Worm (Caenorhabditis elegans) whole organism, late embryonic: Measurements from ENCODE around the gene C36C5.12.

ENCODE experiments used
- C38D4.7 ChIP-seq: fragments of 200-800 bp; sonication (Bioruptor generic); optimal IDR thresholded peaks from 2 replicates; lab custom pipeline; 2018; ENCODE audit warnings: mild to moderate bottlenecking, missing genetic modification characterization, moderate library complexity, missing compliant biosample characterization
- K02D7.2 ChIP-seq: sonication (generic microtip); optimal IDR thresholded peaks from 2 replicates; lab custom pipeline; 2017; ENCODE audit warnings: mild to moderate bottlenecking, missing genetic modification characterization, missing compliant biosample characterization
- T23F11.4 ChIP-seq: fragments of 200-800 bp; sonication (Bioruptor generic); optimal IDR thresholded peaks from 2 replicates; lab custom pipeline; 2018; ENCODE audit warnings: mild to moderate bottlenecking, missing genetic modification characterization, missing compliant biosample characterization
- Y22D7AL.16 ChIP-seq: sonication (generic microtip); optimal IDR thresholded peaks from 2 replicates; lab custom pipeline; 2016; ENCODE audit warnings: missing genetic modification characterization, missing compliant biosample characterization
- ceh-14 ChIP-seq: sonication (generic microtip); optimal IDR thresholded peaks from 2 replicates; lab custom pipeline; 2016; ENCODE audit warnings: missing genotype, missing genetic modification characterization, missing compliant biosample characterization
- ceh-18 ChIP-seq: sonication (generic microtip); optimal IDR thresholded peaks from 2 replicates; lab custom pipeline; 2016; ENCODE audit warnings: missing genetic modification characterization, missing compliant biosample characterization
- ceh-19 ChIP-seq: fragments of 200-800 bp; sonication (Bioruptor generic); optimal IDR thresholded peaks from 2 replicates; lab custom pipeline; 2018; ENCODE audit warnings: mild to moderate bottlenecking, missing genetic modification characterization, missing compliant biosample characterization
- ceh-24 ChIP-seq: sonication (generic microtip); optimal IDR thresholded peaks from 2 replicates; lab custom pipeline; 2016; ENCODE audit warnings: mild to moderate bottlenecking, missing genetic modification characterization, missing compliant biosample characterization
- ceh-31 ChIP-seq: sonication (generic microtip); optimal IDR thresholded peaks from 2 replicates; lab custom pipeline; 2016; ENCODE audit warnings: missing genetic modification characterization, missing compliant biosample characterization
- ceh-34 ChIP-seq: sonication (generic microtip); optimal IDR thresholded peaks from 2 replicates; lab custom pipeline; 2016; ENCODE audit warnings: mild to moderate bottlenecking, missing genetic modification characterization, missing compliant biosample characterization
- ceh-45 ChIP-seq: fragments of 200-800 bp; sonication (Bioruptor generic); IDR thresholded peaks from 2 replicates; pipeline ENCODE4 v1.3.6; 2022; ENCODE audit warnings: missing genetic modification reagents, missing genetic modification characterization, missing compliant biosample characterization
- ceh-48 ChIP-seq: sonication (generic microtip); optimal IDR thresholded peaks from 2 replicates; lab custom pipeline; 2016; ENCODE audit warnings: missing genetic modification characterization, inconsistent platforms, missing compliant biosample characterization
- ceh-6 ChIP-seq: fragments of 200-800 bp; sonication (Bioruptor generic); optimal IDR thresholded peaks from 2 replicates; lab custom pipeline; 2018; ENCODE audit warnings: mild to moderate bottlenecking, missing genetic modification characterization, missing compliant biosample characterization
- ceh-9 ChIP-seq: sonication (generic microtip); optimal IDR thresholded peaks from 2 replicates; lab custom pipeline; 2016; ENCODE audit warnings: mild to moderate bottlenecking, missing genetic modification characterization, inconsistent platforms, missing compliant biosample characterization
- che-1 ChIP-seq: sonication (generic microtip); optimal IDR thresholded peaks from 2 replicates; lab custom pipeline; 2016; ENCODE audit warnings: mild to moderate bottlenecking, missing genetic modification characterization, missing compliant biosample characterization
- dve-1 ChIP-seq: sonication (generic microtip); optimal IDR thresholded peaks from 2 replicates; lab custom pipeline; 2017; ENCODE audit warnings: antibody characterized with exemption, mild to moderate bottlenecking, missing genetic modification characterization, missing compliant biosample characterization
- elt-2 ChIP-seq: sonication (generic microtip); optimal IDR thresholded peaks from 2 replicates; lab custom pipeline; 2016; ENCODE audit warnings: missing genetic modification reagents, missing genetic modification characterization, missing compliant biosample characterization
- fax-1 ChIP-seq: sonication (generic microtip); optimal IDR thresholded peaks from 2 replicates; lab custom pipeline; 2016; ENCODE audit warnings: missing genotype, missing genetic modification characterization, missing compliant biosample characterization
- fkh-6 ChIP-seq: sonication (generic microtip); optimal IDR thresholded peaks from 2 replicates; lab custom pipeline; 2016; ENCODE audit warnings: missing genetic modification characterization, missing compliant biosample characterization
- gmeb-2 ChIP-seq: sonication (generic microtip); optimal IDR thresholded peaks from 2 replicates; lab custom pipeline; 2016; ENCODE audit warnings: missing genetic modification characterization, inconsistent platforms, missing compliant biosample characterization
- hlh-8 ChIP-seq: sonication (generic microtip); optimal IDR thresholded peaks from 2 replicates; lab custom pipeline; 2016; ENCODE audit warnings: missing genotype, missing genetic modification characterization, missing compliant biosample characterization
- lin-11 ChIP-seq: fragments of 200-800 bp; sonication (Bioruptor generic); optimal IDR thresholded peaks from 2 replicates; lab custom pipeline; 2018; ENCODE audit warnings: mild to moderate bottlenecking, missing genetic modification characterization, missing compliant biosample characterization
- mec-3 ChIP-seq: sonication (generic microtip); optimal IDR thresholded peaks from 2 replicates; lab custom pipeline; 2016; ENCODE audit warnings: borderline replicate concordance, missing genetic modification characterization, missing compliant biosample characterization
- nfya-1 ChIP-seq: sonication (generic microtip); optimal IDR thresholded peaks from 2 replicates; lab custom pipeline; 2017; ENCODE audit warnings: missing genetic modification characterization, mild to moderate bottlenecking, missing compliant biosample characterization, antibody characterized with exemption, moderate library complexity
- nhr-11 ChIP-seq: fragments of 150-350 bp; optimal IDR thresholded peaks from 2 replicates; lab custom pipeline; 2014; ENCODE audit warnings: missing biosample characterization, missing genetic modification characterization
- npax-4 ChIP-seq: sonication (generic microtip); optimal IDR thresholded peaks from 2 replicates; lab custom pipeline; 2016; ENCODE audit warnings: missing genetic modification characterization, missing compliant biosample characterization
- pax-1 ChIP-seq: fragments of 150-350 bp; optimal IDR thresholded peaks from 2 replicates; lab custom pipeline; 2014; ENCODE audit warnings: missing biosample characterization, missing genetic modification characterization
- pha-4 ChIP-seq: fragments of 150-350 bp; optimal IDR thresholded peaks from 2 replicates; lab custom pipeline; 2018; ENCODE audit warnings: missing biosample characterization, missing genetic modification reagents, missing genetic modification characterization
- pqm-1 ChIP-seq: sonication (generic microtip); optimal IDR thresholded peaks from 2 replicates; lab custom pipeline; 2016; ENCODE audit warnings: missing genetic modification characterization, missing compliant biosample characterization
- pros-1 ChIP-seq: fragments of 150-350 bp; optimal IDR thresholded peaks from 2 replicates; lab custom pipeline; 2014; ENCODE audit warnings: missing biosample characterization, missing genetic modification reagents, missing genetic modification characterization
- ref-2 ChIP-seq: sonication (generic microtip); optimal IDR thresholded peaks from 2 replicates; lab custom pipeline; 2016; ENCODE audit warnings: missing genetic modification characterization, missing compliant biosample characterization
- sdc-2 ChIP-seq: sonication (generic microtip); optimal IDR thresholded peaks from 2 replicates; lab custom pipeline; 2016; ENCODE audit warnings: missing genotype, missing genetic modification characterization, missing compliant biosample characterization
- sox-2 ChIP-seq: fragments of 200-800 bp; sonication (Bioruptor generic); IDR thresholded peaks from 2 replicates; pipeline ENCODE4 v1.3.6; 2022; ENCODE audit warnings: missing genetic modification reagents, missing genetic modification characterization, missing compliant biosample characterization
- sox-4 ChIP-seq: sonication (generic microtip); optimal IDR thresholded peaks from 2 replicates; lab custom pipeline; 2017; ENCODE audit warnings: mild to moderate bottlenecking, missing genetic modification characterization, inconsistent platforms, missing compliant biosample characterization
- syd-9 ChIP-seq: sonication (generic microtip); optimal IDR thresholded peaks from 2 replicates; lab custom pipeline; 2016; ENCODE audit warnings: mild to moderate bottlenecking, missing genetic modification characterization, moderate library complexity, missing compliant biosample characterization
- tbx-2 ChIP-seq: sonication (generic microtip); optimal IDR thresholded peaks from 2 replicates; lab custom pipeline; 2016; ENCODE audit warnings: missing genetic modification characterization, missing compliant biosample characterization
- tbx-7 ChIP-seq: sonication (generic microtip); optimal IDR thresholded peaks from 2 replicates; lab custom pipeline; 2016; ENCODE audit warnings: missing genotype, missing genetic modification characterization, missing compliant biosample characterization
- ttx-3 ChIP-seq: sonication (generic microtip); optimal IDR thresholded peaks from 2 replicates; lab custom pipeline; 2016; ENCODE audit warnings: missing genetic modification reagents, missing genetic modification characterization, missing compliant biosample characterization
- unc-55 ChIP-seq: sonication (generic microtip); optimal IDR thresholded peaks from 2 replicates; lab custom pipeline; 2017; ENCODE audit warnings: missing biosample characterization, missing genetic modification reagents, missing genetic modification characterization
- unc-86 ChIP-seq: sonication (generic microtip); optimal IDR thresholded peaks from 2 replicates; lab custom pipeline; 2016; ENCODE audit warnings: missing genetic modification characterization, missing compliant biosample characterization
- zip-5 ChIP-seq: sonication (generic microtip); optimal IDR thresholded peaks from 2 replicates; lab custom pipeline; 2016; ENCODE audit warnings: missing genetic modification characterization, missing compliant biosample characterization

C36C5.12 gene

DNA sequence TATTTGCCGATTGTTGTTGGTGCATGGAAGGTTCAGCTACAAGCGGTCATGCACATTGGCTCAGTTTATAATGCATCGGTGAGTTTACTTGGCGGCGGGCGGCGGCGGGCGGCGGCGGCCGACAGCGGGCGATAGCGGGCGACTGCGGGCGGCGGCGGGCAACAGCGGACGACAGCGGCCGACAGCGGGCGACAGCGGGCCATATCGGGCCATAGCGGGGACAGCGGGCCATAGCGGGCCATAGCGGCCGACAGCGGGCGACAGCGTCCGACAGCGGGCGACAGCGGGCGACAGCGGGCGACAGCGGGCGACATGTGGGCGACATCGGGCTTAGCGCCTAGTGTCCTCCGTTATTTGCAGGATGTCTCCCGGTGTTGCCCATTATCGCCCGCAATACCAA is 27.0 kb downstream of the C36C5.12 start:
- no peak for TF ChIP-seq ceh-14 (tag; lab: Kevin White, UChicago)
- no peak for TF ChIP-seq ceh-31 (tag; lab: Kevin White, UChicago)
- no peak for TF ChIP-seq C38D4.7
- no peak for TF ChIP-seq ttx-3
- no peak for TF ChIP-seq syd-9 (tag; lab: Kevin White, UChicago)
- TF ChIP-seq nhr-11 (tag; lab: Kevin White, UChicago) = no peak
- no peak for TF ChIP-seq ceh-45 (GFP tag; lab: Robert Waterston, UW)
- no peak for TF ChIP-seq Y22D7AL.16 (tag; lab: Kevin White, UChicago)
- no peak for TF ChIP-seq T23F11.4 (GFP tag; lab: Kevin White, UChicago)
- no peak for TF ChIP-seq ref-2 (tag; lab: Kevin White, UChicago)
- no peak for TF ChIP-seq K02D7.2 (tag; lab: Kevin White, UChicago)
- no peak for TF ChIP-seq npax-4
- no peak for TF ChIP-seq pros-1 (tag; lab: Kevin White, UChicago)
- TF ChIP-seq gmeb-2 (tag; lab: Kevin White, UChicago) = no peak
- no peak for TF ChIP-seq ceh-9 (tag; lab: Kevin White, UChicago)
- no peak for TF ChIP-seq tbx-2 (tag; lab: Kevin White, UChicago)
- TF ChIP-seq pqm-1 (tag; lab: Kevin White, UChicago) = no peak
- TF ChIP-seq ceh-34 (tag; lab: Kevin White, UChicago) = no peak

DNA sequence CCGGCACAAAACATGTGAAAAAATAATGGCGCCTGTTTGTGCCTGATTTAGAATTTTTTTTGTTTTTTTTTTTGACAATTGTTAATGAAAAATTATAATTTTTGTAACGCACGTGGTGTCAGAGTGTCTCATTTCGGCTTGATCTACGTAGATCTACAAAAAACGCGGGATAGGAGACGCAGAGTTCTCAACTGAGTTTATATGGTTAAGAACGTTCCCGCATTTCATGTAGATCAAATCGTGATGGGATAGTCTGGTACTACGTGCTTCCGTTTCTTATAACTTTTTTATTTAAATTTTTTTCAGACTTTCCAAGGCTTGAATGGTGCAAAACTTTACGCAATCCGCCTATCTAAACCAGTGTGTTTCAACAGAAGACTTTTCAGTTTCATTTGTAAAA is 30.3 kb downstream of the C36C5.12 start, which contains the start of gene tat-6:
tat-6 (plus strand) TSS at position 301 of the 400 bp plus-strand sequence.
- no peak for TF ChIP-seq sdc-2 (tag; lab: Kevin White, UChicago)
- TF ChIP-seq fax-1 = no peak
- no peak for TF ChIP-seq sox-4 (tag; lab: Kevin White, UChicago)
- no peak for TF ChIP-seq ceh-18
- TF ChIP-seq ref-2 (tag; lab: Kevin White, UChicago) = no peak
- no peak for TF ChIP-seq pha-4 (tag; lab: Kevin White, UChicago)
- no peak for TF ChIP-seq ceh-19 (GFP tag; lab: Kevin White, UChicago)
- no peak for TF ChIP-seq npax-4
- TF ChIP-seq elt-2 (tag; lab: Kevin White, UChicago) = no peak
- no peak for TF ChIP-seq nfya-1
- TF ChIP-seq ceh-45 (GFP tag; lab: Robert Waterston, UW) = no peak
- no peak for TF ChIP-seq Y22D7AL.16 (tag; lab: Kevin White, UChicago)
- TF ChIP-seq T23F11.4 (GFP tag; lab: Kevin White, UChicago) = no peak
- no peak for TF ChIP-seq mec-3 (tag; lab: Kevin White, UChicago)
- TF ChIP-seq ceh-24 (tag; lab: Kevin White, UChicago) = no peak
- no peak for TF ChIP-seq unc-86 (tag; lab: Kevin White, UChicago)
- TF ChIP-seq sox-2 = no peak
- TF ChIP-seq, all 69 proteins: peak for 0

DNA sequence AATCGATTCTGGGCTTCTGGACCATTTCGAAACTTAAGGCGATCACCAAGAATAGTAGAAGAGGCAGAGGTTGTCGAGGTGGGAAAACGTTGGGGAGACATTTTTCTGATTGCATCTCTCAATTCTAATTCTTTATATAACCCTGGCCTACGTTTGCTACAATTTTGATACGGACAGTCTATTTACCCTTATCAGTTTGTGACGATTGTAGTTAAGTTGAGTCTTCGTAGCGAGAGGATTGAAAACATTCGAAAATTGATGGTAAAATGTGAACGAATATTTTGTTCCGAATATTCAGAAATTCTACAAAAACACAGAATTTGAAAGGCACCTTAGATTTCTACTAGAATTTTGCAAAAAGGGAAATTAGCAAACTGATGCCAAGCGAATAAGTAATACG is 31.5 kb downstream of the C36C5.12 start, which contains the start of gene Y73C8C.10:
Y73C8C.10 (minus strand) TSS at position 101 of the 400 bp plus-strand sequence.
- no peak for TF ChIP-seq ceh-48
- TF ChIP-seq ttx-3 = no peak
- no peak for TF ChIP-seq che-1 (tag; lab: Kevin White, UChicago)
- no peak for TF ChIP-seq tbx-7 (tag; lab: Kevin White, UChicago)
- TF ChIP-seq hlh-8 (tag; lab: Kevin White, UChicago) = no peak
- TF ChIP-seq fax-1 = no peak
- no peak for TF ChIP-seq lin-11
- no peak for TF ChIP-seq ceh-6 (GFP tag; lab: Kevin White, UChicago)
- TF ChIP-seq fkh-6 = no peak
- TF ChIP-seq, all 69 proteins: peak for 0

DNA sequence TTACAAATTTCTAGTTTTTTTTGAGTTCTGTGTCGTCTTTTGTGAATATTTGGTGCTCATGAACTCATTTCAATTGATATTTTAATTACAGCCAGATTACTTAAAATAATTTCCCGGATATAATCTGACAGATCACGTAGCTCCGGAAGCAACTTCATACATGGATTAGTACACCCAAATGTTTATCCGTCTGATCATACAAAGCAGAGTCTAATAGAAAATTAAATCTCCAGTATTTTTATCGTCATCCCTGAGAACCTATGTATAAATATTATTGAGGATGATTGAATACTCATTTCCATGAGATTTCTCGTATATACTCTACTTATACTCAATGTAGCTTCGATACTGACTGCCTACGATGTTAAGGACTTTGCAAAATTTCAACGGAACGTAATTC is 34.2 kb downstream of the C36C5.12 start, which contains the start of gene Y73C8C.12:
Y73C8C.12 (plus strand) TSS at position 301 of the 400 bp plus-strand sequence.
- no peak for TF ChIP-seq unc-55
- TF ChIP-seq zip-5 = no peak
- no peak for TF ChIP-seq C38D4.7
- no peak for TF ChIP-seq dve-1 (tag; lab: Kevin White, UChicago)
- TF ChIP-seq pax-1 (tag; lab: Kevin White, UChicago) = no peak
